ENCODE assay signal across 1 worm cellular context in the genomic region with DNA sequence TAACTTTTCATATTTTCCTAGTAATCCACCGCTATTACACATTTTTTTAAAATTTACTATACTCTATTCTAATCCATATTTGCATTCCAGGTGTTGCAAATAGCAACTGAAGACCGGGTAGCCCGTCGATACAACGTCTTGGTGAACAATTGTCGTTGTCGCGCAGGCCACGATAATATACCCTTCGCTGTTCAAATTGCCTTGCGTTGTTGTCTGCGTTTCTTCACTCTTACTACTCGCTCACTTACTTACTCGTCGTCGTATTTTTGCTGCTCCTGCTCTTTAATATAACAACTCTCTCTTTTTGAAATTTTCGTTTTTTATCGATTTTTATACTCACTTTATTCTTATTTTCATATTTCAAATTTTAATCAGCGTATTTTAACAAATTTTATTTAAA.
TF ChIP-seq lines count a peak whose summit lies in the region.

Gene K07E3.2, plus strand, starts transcription at position 400 of the 400 bp plus-strand sequence.

TF ChIP-seq in whole organism, L2 larva, 48 proteins besides CTCF, POLR2A, EP300 and RAD21 (continued from another document):
- no peak for TF ChIP-seq blmp-1 (tag; optimal IDR thresholded peaks at IDR 0.05; lab: Kevin White, UChicago; ENCODE audit: insufficient read depth)
- TF ChIP-seq mdl-1 (tag; optimal IDR thresholded peaks at IDR 0.05; lab: Kevin White, UChicago), result no peak
- TF ChIP-seq sma-3 (GFP tag; optimal IDR thresholded peaks at IDR 0.05; lab: Kevin White, UChicago), result no peak
- TF ChIP-seq nhr-12 (tag; optimal IDR thresholded peaks at IDR 0.05; lab: Kevin White, UChicago), result no peak
- TF ChIP-seq ztf-1 (GFP tag; conservative IDR thresholded peaks at IDR 0.05; lab: Robert Waterston, UW), result no peak
- peak; percentile 5 for TF ChIP-seq nhr-25 (tag; optimal IDR thresholded peaks at IDR 0.05; lab: Kevin White, UChicago)
- no peak for TF ChIP-seq unc-55 (GFP tag; optimal IDR thresholded peaks at IDR 0.05; lab: Kevin White, UChicago)
- TF ChIP-seq nhr-23 (tag; optimal IDR thresholded peaks at IDR 0.05; lab: Kevin White, UChicago), result no peak
- peak; percentile 34 for TF ChIP-seq crh-2 (tag; optimal IDR thresholded peaks at IDR 0.05; lab: Kevin White, UChicago)
TF ChIP-seq in whole organism, L2 larva: peak in this region for 4.
